Fruit fly (Drosophila melanogaster) whole organism, prepupa: ENCODE data around the gene CG15429.
A peak's percentile ranks its signal among the peaks of the same experiment; 100 is the strongest.

Experiments
- Blimp-1 ChIP-seq: fragments of 200-800 bp; sonication (Bioruptor generic); optimal IDR thresholded peaks from 3 replicates; lab custom pipeline; 2017; ENCODE audit warnings: missing biosample characterization, missing genetic modification characterization, mild to moderate bottlenecking, moderate library complexity, missing genetic modification reagents
- CG10631 ChIP-seq: fragments of 200-800 bp; sonication (Bioruptor generic); optimal IDR thresholded peaks from 2 replicates; lab custom pipeline; 2016; ENCODE audit warnings: missing biosample characterization, missing genetic modification characterization
- CG10669 ChIP-seq: fragments of 200-800 bp; sonication (Bioruptor generic); optimal IDR thresholded peaks from 3 replicates; lab custom pipeline; 2018; ENCODE audit warnings: missing biosample characterization, mild to moderate bottlenecking, missing genetic modification characterization, moderate library complexity
- CG11294 ChIP-seq: fragments of 200-800 bp; sonication (Bioruptor generic); IDR thresholded peaks from 2 replicates; pipeline ENCODE4 v1.3.6; 2022; ENCODE audit warnings: missing biosample characterization, missing genetic modification characterization
- CG11762 ChIP-seq: fragments of 200-800 bp; sonication (Bioruptor generic); optimal IDR thresholded peaks from 3 replicates; lab custom pipeline; 2016; ENCODE audit warnings: missing biosample characterization, missing genetic modification characterization; ENCODE audit not compliant: insufficient read depth
- CG11902 ChIP-seq: fragments of 200-800 bp; sonication (Bioruptor generic); optimal IDR thresholded peaks from 3 replicates; lab custom pipeline; 2016; ENCODE audit warnings: missing biosample characterization, missing genetic modification characterization
- CG1621 ChIP-seq: fragments of 200-800 bp; sonication (Bioruptor generic); optimal IDR thresholded peaks from 3 replicates; lab custom pipeline; 2018; ENCODE audit warnings: missing biosample characterization, mild to moderate bottlenecking, missing genetic modification characterization
- CG16779 ChIP-seq: fragments of 200-800 bp; sonication (Bioruptor generic); optimal IDR thresholded peaks from 3 replicates; lab custom pipeline; 2017; ENCODE audit warnings: missing biosample characterization, mild to moderate bottlenecking, missing genetic modification characterization
- CG3032 ChIP-seq: fragments of 200-800 bp; optimal IDR thresholded peaks from 2 replicates; lab custom pipeline; 2019; ENCODE audit warnings: missing biosample characterization, mild to moderate bottlenecking, missing genetic modification characterization, moderate library complexity
- CG31627 ChIP-seq: fragments of 200-800 bp; sonication (Bioruptor generic); optimal IDR thresholded peaks from 3 replicates; lab custom pipeline; 2016; ENCODE audit warnings: missing biosample characterization, missing genetic modification characterization
- CG32006 ChIP-seq: fragments of 200-800 bp; sonication (Bioruptor generic); optimal IDR thresholded peaks from 3 replicates; lab custom pipeline; 2017; ENCODE audit warnings: missing biosample characterization, mild to moderate bottlenecking, missing genetic modification characterization
- CG34406 ChIP-seq: fragments of 200-800 bp; sonication (Bioruptor generic); optimal IDR thresholded peaks from 3 replicates; lab custom pipeline; 2016; ENCODE audit warnings: missing biosample characterization, missing genetic modification characterization
- CG3919 ChIP-seq: fragments of 200-800 bp; sonication (Bioruptor generic); optimal IDR thresholded peaks from 3 replicates; lab custom pipeline; 2016; ENCODE audit warnings: missing biosample characterization, missing genetic modification characterization
- CG4318 ChIP-seq: fragments of 200-800 bp; sonication (Bioruptor generic); optimal IDR thresholded peaks from 3 replicates; lab custom pipeline; 2017; ENCODE audit warnings: missing biosample characterization, mild to moderate bottlenecking, missing genetic modification characterization
- CG6276 ChIP-seq: fragments of 200-800 bp; sonication (Bioruptor generic); optimal IDR thresholded peaks from 2 replicates; lab custom pipeline; 2017; ENCODE audit warnings: missing biosample characterization, mild to moderate bottlenecking, missing genetic modification characterization
- CG6792 ChIP-seq: fragments of 200-800 bp; sonication (Bioruptor generic); optimal IDR thresholded peaks from 3 replicates; lab custom pipeline; 2016; ENCODE audit warnings: missing biosample characterization, missing genetic modification characterization
- CG6808 ChIP-seq: fragments of 200-800 bp; sonication (Bioruptor generic); optimal IDR thresholded peaks from 3 replicates; lab custom pipeline; 2017; ENCODE audit warnings: missing biosample characterization, missing genetic modification characterization, mild to moderate bottlenecking, moderate library complexity, missing genetic modification reagents
- CG7368 ChIP-seq: fragments of 200-800 bp; sonication (Bioruptor generic); optimal IDR thresholded peaks from 3 replicates; lab custom pipeline; 2016; ENCODE audit warnings: missing biosample characterization, missing genetic modification characterization
- CG8319 ChIP-seq: fragments of 200-800 bp; sonication (Bioruptor generic); optimal IDR thresholded peaks from 3 replicates; lab custom pipeline; 2016; ENCODE audit warnings: missing biosample characterization, missing genetic modification characterization
- CG8632 ChIP-seq: fragments of 200-800 bp; sonication (Bioruptor generic); optimal IDR thresholded peaks from 3 replicates; lab custom pipeline; 2016; ENCODE audit warnings: missing biosample characterization, missing genetic modification characterization
- CG9139 ChIP-seq: fragments of 200-800 bp; sonication (Bioruptor generic); optimal IDR thresholded peaks from 3 replicates; lab custom pipeline; 2017; ENCODE audit warnings: missing biosample characterization, mild to moderate bottlenecking, missing genetic modification characterization
- Eip75B ChIP-seq: fragments of 200-800 bp; sonication (Bioruptor generic); optimal IDR thresholded peaks from 3 replicates; lab custom pipeline; 2016; ENCODE audit warnings: missing biosample characterization, missing genetic modification characterization
- Eip78C ChIP-seq: fragments of 200-800 bp; sonication (Bioruptor generic); peaks from one replicate; lab custom pipeline; 2016; ENCODE audit warnings: missing biosample characterization, missing genetic modification characterization
- Eip93F ChIP-seq: fragments of 200-800 bp; sonication (Bioruptor generic); optimal IDR thresholded peaks from 2 replicates; lab custom pipeline; 2016; ENCODE audit warnings: missing biosample characterization, mild to moderate bottlenecking, missing genetic modification characterization
- Ets21C ChIP-seq: fragments of 200-800 bp; sonication (Bioruptor generic); optimal IDR thresholded peaks from 3 replicates; lab custom pipeline; 2016; ENCODE audit warnings: missing biosample characterization, missing genetic modification characterization
- Ets96B ChIP-seq: fragments of 200-800 bp; optimal IDR thresholded peaks from 2 replicates; lab custom pipeline; 2019; ENCODE audit warnings: missing biosample characterization, mild to moderate bottlenecking, missing genetic modification characterization, moderate library complexity
- Gug ChIP-seq: fragments of 200-800 bp; sonication (Bioruptor generic); IDR thresholded peaks from 2 replicates; pipeline ENCODE4 v1.3.6; 2022; ENCODE audit warnings: missing biosample characterization, missing genetic modification characterization
- Hr39 ChIP-seq: fragments of 200-800 bp; sonication (Bioruptor generic); optimal IDR thresholded peaks from 2 replicates; lab custom pipeline; 2016; ENCODE audit warnings: missing biosample characterization, missing genetic modification characterization
- Hr4 ChIP-seq: fragments of 200-800 bp; sonication (Bioruptor generic); optimal IDR thresholded peaks from 3 replicates; lab custom pipeline; 2016; ENCODE audit warnings: missing biosample characterization, missing genetic modification characterization
- Met ChIP-seq: fragments of 200-800 bp; sonication (Bioruptor generic); optimal IDR thresholded peaks from 3 replicates; lab custom pipeline; 2016; ENCODE audit warnings: missing biosample characterization, missing genetic modification characterization
- OdsH ChIP-seq: fragments of 200-800 bp; sonication (Bioruptor generic); optimal IDR thresholded peaks from 3 replicates; lab custom pipeline; 2016; ENCODE audit warnings: missing biosample characterization, missing genetic modification characterization
- Sox102F ChIP-seq: fragments of 200-800 bp; sonication (Bioruptor generic); optimal IDR thresholded peaks from 2 replicates; lab custom pipeline; 2016; ENCODE audit warnings: missing biosample characterization, mild to moderate bottlenecking, missing genetic modification characterization
- Sox14 ChIP-seq: fragments of 200-800 bp; sonication (Bioruptor generic); optimal IDR thresholded peaks from 3 replicates; lab custom pipeline; 2016; ENCODE audit warnings: missing biosample characterization, missing genetic modification characterization
- Sox15 ChIP-seq: fragments of 200-800 bp; sonication (Bioruptor generic); optimal IDR thresholded peaks from 3 replicates; lab custom pipeline; 2016; ENCODE audit warnings: missing biosample characterization, missing genetic modification characterization
- acj6 ChIP-seq: fragments of 200-800 bp; sonication (Bioruptor generic); optimal IDR thresholded peaks from 3 replicates; lab custom pipeline; 2016; ENCODE audit warnings: missing biosample characterization, missing genetic modification characterization
- cyc ChIP-seq: fragments of 200-800 bp; sonication (Bioruptor generic); optimal IDR thresholded peaks from 3 replicates; lab custom pipeline; 2016; ENCODE audit warnings: missing biosample characterization, missing genetic modification characterization
- dac ChIP-seq: fragments of 200-800 bp; sonication (Bioruptor generic); optimal IDR thresholded peaks from 2 replicates; lab custom pipeline; 2017; ENCODE audit warnings: missing biosample characterization, mild to moderate bottlenecking, missing genetic modification characterization
- dsx ChIP-seq: fragments of 200-800 bp; optimal IDR thresholded peaks from 3 replicates; lab custom pipeline; 2019; ENCODE audit warnings: missing biosample characterization, mild to moderate bottlenecking, missing genetic modification characterization, moderate library complexity; ENCODE audit not compliant: poor library complexity, severe bottlenecking
- eg ChIP-seq: fragments of 200-800 bp; sonication (Bioruptor generic); IDR thresholded peaks from 3 replicates; pipeline ENCODE4 v1.3.6; 2022; ENCODE audit warnings: missing biosample characterization, missing genetic modification characterization
- esn ChIP-seq: fragments of 200-800 bp; sonication (Bioruptor generic); optimal IDR thresholded peaks from 2 replicates; lab custom pipeline; 2016; ENCODE audit warnings: missing biosample characterization, mild to moderate bottlenecking, missing genetic modification characterization, moderate library complexity
- fd59A ChIP-seq: fragments of 200-800 bp; sonication (Bioruptor generic); optimal IDR thresholded peaks from 2 replicates; lab custom pipeline; 2017; ENCODE audit warnings: missing biosample characterization, mild to moderate bottlenecking, missing genetic modification characterization, missing genetic modification reagents
- fd85E ChIP-seq: fragments of 200-800 bp; sonication (Bioruptor generic); optimal IDR thresholded peaks from 3 replicates; lab custom pipeline; 2016; ENCODE audit warnings: missing biosample characterization, missing genetic modification characterization
- lz ChIP-seq: fragments of 200-800 bp; sonication (Bioruptor generic); optimal IDR thresholded peaks from 3 replicates; lab custom pipeline; 2016; ENCODE audit warnings: missing biosample characterization, missing genetic modification characterization
- net ChIP-seq: fragments of 200-800 bp; sonication (Bioruptor generic); optimal IDR thresholded peaks from 3 replicates; lab custom pipeline; 2016; ENCODE audit warnings: missing biosample characterization, missing genetic modification characterization
- pdm3 ChIP-seq: fragments of 200-800 bp; sonication (Bioruptor generic); optimal IDR thresholded peaks from 3 replicates; lab custom pipeline; 2016; ENCODE audit warnings: missing biosample characterization, missing genetic modification characterization
- salr ChIP-seq, 2 experiments: fragments of 200-800 bp; sonication (Bioruptor generic); optimal IDR thresholded peaks; 3 replicates each; lab custom pipeline; 2016 to 2018; ENCODE audit warnings: missing biosample characterization in 2 of 2, missing genetic modification characterization in 2 of 2, mild to moderate bottlenecking in 1 of 2
- svp ChIP-seq: fragments of 200-800 bp; sonication (Bioruptor generic); peaks from one replicate; lab custom pipeline; 2016; ENCODE audit warnings: missing biosample characterization, missing genetic modification characterization
- topi ChIP-seq: fragments of 200-800 bp; sonication (Bioruptor generic); optimal IDR thresholded peaks from 3 replicates; lab custom pipeline; 2016; ENCODE audit warnings: missing biosample characterization, missing genetic modification characterization

The CG15429 gene

dm6 chr2L:4359156-4359555, 6.4 kb downstream of the CG15429 start (continued):
- TF ChIP-seq CG10669 (GFP tag; lab: Kevin White, UChicago) (no peak), CG3919 (GFP tag; lab: Kevin White, UChicago) (peak; percentile 18), CG3032 (tag; lab: Kevin White, UChicago) (no peak), CG7368 (GFP tag; lab: Kevin White, UChicago) (no peak), CG6792 (GFP tag; lab: Kevin White, UChicago) (no peak), lz (GFP tag; lab: Kevin White, UChicago) (no peak), CG32006 (GFP tag; lab: Kevin White, UChicago) (peak; percentile 58), OdsH (GFP tag; lab: Kevin White, UChicago) (no peak), CG6276 (peak; percentile 51), CG10631 (GFP tag; lab: Kevin White, UChicago) (no peak), Hr39 (no peak), Ets96B (tag; lab: Kevin White, UChicago) (no peak), esn (no peak), CG9139 (GFP tag; lab: Kevin White, UChicago) (no peak), Gug (GFP tag; lab: Robert Waterston, UW) (peak; percentile 64), CG8632 (no peak), dac (GFP tag; lab: Kevin White, UChicago) (no peak), CG1621 (no peak), Sox14 (GFP tag; lab: Kevin White, UChicago) (peak; percentile 22), salr (GFP tag; optimal IDR thresholded peaks at IDR 0.05; lab: Kevin White, UChicago) (no peak), CG31627 (no peak), eg (GFP tag; lab: Robert Waterston, UW) (peak; percentile 74)
- TF ChIP-seq, all 60 proteins: peak for 17

- no peak for TF ChIP-seq Met (GFP tag; lab: Kevin White, UChicago)
- TF ChIP-seq CG32006 (GFP tag; lab: Kevin White, UChicago) = no peak
- no peak for TF ChIP-seq CG9139 (GFP tag; lab: Kevin White, UChicago)
- TF ChIP-seq Sox15 (GFP tag; lab: Kevin White, UChicago) = no peak
- no peak for TF ChIP-seq topi (GFP tag; lab: Kevin White, UChicago)
- TF ChIP-seq Eip75B (GFP tag; lab: Kevin White, UChicago) = no peak
- peak; percentile 9 for TF ChIP-seq CG10669 (GFP tag; lab: Kevin White, UChicago)
- TF ChIP-seq net (GFP tag; lab: Kevin White, UChicago) = no peak
- TF ChIP-seq Hr4 (GFP tag; lab: Kevin White, UChicago) = no peak
- TF ChIP-seq CG34406 = no peak
- no peak for TF ChIP-seq dsx (GFP tag; lab: Kevin White, UChicago)
- no peak for TF ChIP-seq cyc (GFP tag; lab: Kevin White, UChicago)
- peak; percentile 24 for TF ChIP-seq fd59A
- no peak for TF ChIP-seq fd85E
- peak in 1 of 2 experiments; percentile 29 for TF ChIP-seq salr (GFP tag; optimal IDR thresholded peaks at IDR 0.05; lab: Kevin White, UChicago)
- no peak for TF ChIP-seq CG10631 (GFP tag; lab: Kevin White, UChicago)
- no peak for TF ChIP-seq CG8319 (GFP tag; lab: Kevin White, UChicago)
- no peak for TF ChIP-seq eg (GFP tag; lab: Robert Waterston, UW)
- no peak for TF ChIP-seq CG6792 (GFP tag; lab: Kevin White, UChicago)
- peak; percentile 30 for TF ChIP-seq Sox14 (GFP tag; lab: Kevin White, UChicago)
- TF ChIP-seq Eip78C (GFP tag; lab: Kevin White, UChicago) = peak; percentile 91
- TF ChIP-seq CG1621 = no peak
- TF ChIP-seq Sox102F (GFP tag; lab: Kevin White, UChicago) = no peak
- no peak for TF ChIP-seq CG16779 (tag; lab: Kevin White, UChicago)
- TF ChIP-seq CG11294 (GFP tag; lab: Robert Waterston, UW) = no peak
- no peak for TF ChIP-seq svp (GFP tag; lab: Kevin White, UChicago)
- no peak for TF ChIP-seq CG7368 (GFP tag; lab: Kevin White, UChicago)
- TF ChIP-seq CG4318 (GFP tag; lab: Kevin White, UChicago) = no peak
- no peak for TF ChIP-seq CG11762 (GFP tag; lab: Kevin White, UChicago)
- no peak for TF ChIP-seq Ets21C (GFP tag; lab: Kevin White, UChicago)
- no peak for TF ChIP-seq pdm3 (GFP tag; lab: Kevin White, UChicago)
- no peak for TF ChIP-seq Eip93F (GFP tag; lab: Kevin White, UChicago)
- TF ChIP-seq CG6276 = no peak
- no peak for TF ChIP-seq Hr39
- TF ChIP-seq CG31627 = no peak
- no peak for TF ChIP-seq lz (GFP tag; lab: Kevin White, UChicago)
- TF ChIP-seq CG8632 = no peak
- no peak for TF ChIP-seq CG11902 (GFP tag; lab: Kevin White, UChicago)
- no peak for TF ChIP-seq dac (GFP tag; lab: Kevin White, UChicago)
- no peak for TF ChIP-seq Blimp-1
- no peak for TF ChIP-seq CG3919 (GFP tag; lab: Kevin White, UChicago)
- TF ChIP-seq acj6 (GFP tag; lab: Kevin White, UChicago) = no peak
- TF ChIP-seq CG6808 (GFP tag; lab: Kevin White, UChicago) = peak; percentile 18
Observed at dm6 chr2L:4360882-4361281, 8.1 kb downstream of the CG15429 start.
